Worm (Caenorhabditis elegans) whole organism, early embryonic: ENCODE data around the gene odr-4.

Experiments used
- B0310.2 ChIP-seq: sonication (generic microtip); optimal IDR thresholded peaks from 2 replicates; lab custom pipeline; 2016; ENCODE audit warnings: mild to moderate bottlenecking, missing genetic modification characterization, missing compliant biosample characterization
- F13C5.2 ChIP-seq: sonication (generic microtip); optimal IDR thresholded peaks from 2 replicates; lab custom pipeline; 2017; ENCODE audit warnings: mild to moderate bottlenecking, missing genetic modification characterization, inconsistent platforms, missing compliant biosample characterization
- aly-1 ChIP-seq: sonication (generic microtip); optimal IDR thresholded peaks from 2 replicates; lab custom pipeline; 2016; ENCODE audit warnings: missing genetic modification characterization, missing compliant biosample characterization
- ama-1 ChIP-seq: fragments of 150-350 bp; optimal IDR thresholded peaks from 2 replicates; lab custom pipeline; 2014
- ceh-13 ChIP-seq: fragments of 200-800 bp; sonication (Bioruptor generic); optimal IDR thresholded peaks from 2 replicates; lab custom pipeline; 2018; ENCODE audit warnings: mild to moderate bottlenecking, missing genetic modification characterization, missing compliant biosample characterization
- ceh-36 ChIP-seq: sonication (generic microtip); optimal IDR thresholded peaks from 2 replicates; lab custom pipeline; 2016; ENCODE audit warnings: missing genetic modification characterization, inconsistent platforms, missing compliant biosample characterization
- ets-7 ChIP-seq: sonication (generic microtip); optimal IDR thresholded peaks from 2 replicates; lab custom pipeline; 2016; ENCODE audit warnings: missing genotype, missing genetic modification characterization, missing compliant biosample characterization
- flt-1 ChIP-seq: fragments of 200-800 bp; sonication (Bioruptor generic); IDR thresholded peaks from 2 replicates; pipeline ENCODE4 v1.3.6; 2022; ENCODE audit warnings: missing genetic modification characterization, missing compliant biosample characterization
- hmbx-1 ChIP-seq: sonication (generic microtip); optimal IDR thresholded peaks from 2 replicates; lab custom pipeline; 2016; ENCODE audit warnings: mild to moderate bottlenecking, missing genetic modification characterization, missing compliant biosample characterization
- hmg-4 ChIP-seq: fragments of 200-800 bp; sonication (Bioruptor generic); optimal IDR thresholded peaks from 2 replicates; lab custom pipeline; 2018; ENCODE audit warnings: mild to moderate bottlenecking, missing genetic modification characterization, missing compliant biosample characterization
- hnd-1 ChIP-seq: sonication (generic microtip); optimal IDR thresholded peaks from 2 replicates; lab custom pipeline; 2016; ENCODE audit warnings: missing genetic modification characterization, missing compliant biosample characterization
- pes-1 ChIP-seq: fragments of 200-800 bp; sonication (Bioruptor generic); IDR thresholded peaks from 2 replicates; pipeline ENCODE4 v1.3.6; 2022; ENCODE audit warnings: missing genetic modification reagents, missing genetic modification characterization, missing compliant biosample characterization
- scrt-1 ChIP-seq: fragments of 200-800 bp; sonication (Bioruptor generic); IDR thresholded peaks from 2 replicates; pipeline ENCODE4 v1.3.6; 2022; ENCODE audit warnings: missing genetic modification characterization, missing compliant biosample characterization
- sea-1 ChIP-seq: fragments of 200-800 bp; sonication (Bioruptor generic); conservative IDR thresholded peaks from 2 replicates; pipeline ENCODE4 v1.3.6; 2022; ENCODE audit warnings: missing genetic modification characterization, missing compliant biosample characterization
- tbx-11 ChIP-seq: fragments of 200-800 bp; sonication (Bioruptor generic); IDR thresholded peaks from 2 replicates; pipeline ENCODE4 v1.3.6; 2022; ENCODE audit warnings: missing genetic modification characterization, missing compliant biosample characterization
- tbx-37 ChIP-seq: fragments of 200-800 bp; sonication (Bioruptor generic); conservative IDR thresholded peaks from 2 replicates; pipeline ENCODE4 v1.3.6; 2022; ENCODE audit warnings: missing genetic modification reagents, missing genetic modification characterization, missing compliant biosample characterization
- tra-4 ChIP-seq: sonication (generic microtip); optimal IDR thresholded peaks from 2 replicates; lab custom pipeline; 2017; ENCODE audit warnings: missing genetic modification characterization, missing compliant biosample characterization

odr-4 gene

DNA sequence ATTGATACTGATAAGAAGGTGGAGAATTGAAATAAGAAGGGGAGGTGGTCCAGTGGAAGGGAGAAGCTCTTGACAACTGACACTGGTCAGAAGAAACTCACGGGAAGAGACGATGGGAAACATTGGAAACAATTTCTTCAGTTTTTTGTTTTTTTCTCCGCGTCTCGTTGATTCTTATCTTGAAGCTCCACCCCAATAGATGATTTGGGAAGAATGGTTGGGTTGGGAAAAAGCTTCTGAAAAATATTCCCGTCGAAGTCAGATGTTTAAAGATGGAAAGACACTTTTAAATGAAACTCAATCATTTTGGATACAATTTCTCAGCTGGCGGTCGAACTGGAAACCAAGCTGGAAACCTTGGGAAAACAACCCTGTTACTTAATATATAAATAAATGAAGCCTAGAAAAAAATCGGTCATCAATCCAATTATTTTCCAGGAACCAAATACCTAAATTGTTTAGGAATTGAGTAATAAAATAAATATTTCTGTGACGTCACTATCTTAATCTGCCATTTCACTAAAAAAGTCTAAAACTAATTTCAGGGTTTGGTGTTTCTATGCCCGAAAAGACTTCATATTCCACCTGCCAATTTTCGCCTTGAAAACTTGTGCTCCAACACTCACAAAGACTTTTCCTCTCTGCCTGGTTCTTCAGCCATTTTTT, at the start of gene odr-4, which contains the start of gene Y102E9.5:
Gene odr-4 (plus strand): TSS at position 616 of the 666 bp plus-strand sequence.
Gene Y102E9.5 (minus strand): TSS at position 101 of the 666 bp plus-strand sequence.
- no peak for TF ChIP-seq pes-1
- no peak for TF ChIP-seq sea-1
- no peak for TF ChIP-seq hmbx-1 (tag; lab: Kevin White, UChicago)
- TF ChIP-seq hnd-1 (tag; lab: Kevin White, UChicago) = no peak
- TF ChIP-seq tbx-37 (GFP tag; lab: Robert Waterston, UW) = no peak
- TF ChIP-seq ama-1 (lab: Kevin White, UChicago) = no peak
- TF ChIP-seq flt-1 (GFP tag; lab: Robert Waterston, UW) = no peak
- no peak for TF ChIP-seq B0310.2
- no peak for TF ChIP-seq aly-1
- no peak for TF ChIP-seq ets-7 (tag; lab: Kevin White, UChicago)
- no peak for TF ChIP-seq hmg-4

DNA sequence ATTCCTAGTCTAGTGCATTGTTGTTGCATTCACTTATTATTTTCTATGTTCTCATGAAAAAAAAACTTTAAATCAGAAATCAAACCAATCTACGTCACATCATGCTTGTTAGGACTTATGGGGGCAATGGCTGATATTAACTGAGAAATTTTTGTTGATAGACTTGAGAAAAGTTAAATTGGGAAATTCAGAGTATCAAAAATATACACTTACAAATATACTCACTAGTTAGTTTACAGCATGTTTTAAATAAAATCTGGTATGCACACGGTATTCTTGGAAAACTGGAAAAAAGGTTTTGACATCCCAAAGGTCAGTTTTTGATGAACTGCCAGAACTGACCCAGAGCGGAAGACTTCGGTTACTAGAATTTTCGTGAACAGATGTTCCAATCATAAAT, 49.6 kb upstream of the odr-4 start:
- TF ChIP-seq aly-1 (no peak), ama-1 (lab: Kevin White, UChicago) (no peak), B0310.2 (no peak)

DNA sequence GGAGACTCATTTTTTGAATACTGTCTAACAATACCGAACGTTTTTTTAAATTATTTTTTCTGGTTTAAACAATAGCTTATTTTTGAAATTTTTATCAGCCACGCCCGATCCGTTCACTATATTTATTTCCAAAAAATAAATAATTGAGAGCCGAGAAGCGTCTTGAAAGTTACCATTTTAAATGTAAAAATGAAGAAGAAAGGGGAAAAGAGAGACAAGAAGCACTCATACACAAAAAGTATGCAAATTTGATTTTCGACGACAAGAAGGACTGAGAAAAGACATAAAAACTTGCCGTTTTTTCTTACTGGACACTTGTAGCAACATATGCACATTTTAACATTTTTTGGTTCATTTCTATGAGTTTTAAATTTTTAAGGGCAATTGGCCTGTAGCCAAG, 48.8 kb upstream of the odr-4 start:
- TF ChIP-seq hmg-4 = no peak
- TF ChIP-seq tbx-11 (GFP tag; lab: Robert Waterston, UW) = no peak
- no peak for TF ChIP-seq hnd-1 (tag; lab: Kevin White, UChicago)
- TF ChIP-seq flt-1 (GFP tag; lab: Robert Waterston, UW) = no peak
- TF ChIP-seq scrt-1 (GFP tag; lab: Robert Waterston, UW) = no peak
- TF ChIP-seq ceh-36 = no peak
- no peak for TF ChIP-seq ama-1 (lab: Kevin White, UChicago)
- TF ChIP-seq F13C5.2 = no peak
- TF ChIP-seq sea-1 = no peak
- no peak for TF ChIP-seq tbx-37 (GFP tag; lab: Robert Waterston, UW)
- TF ChIP-seq ceh-13 (GFP tag; lab: Kevin White, UChicago) = no peak
- TF ChIP-seq pes-1 = no peak
- TF ChIP-seq aly-1 = no peak

ce11 chrIII:6690490-6690889, 40.1 kb upstream of the odr-4 start:
- TF ChIP-seq F13C5.2 = no peak
- no peak for TF ChIP-seq ama-1 (lab: Kevin White, UChicago)
- TF ChIP-seq aly-1 = no peak
- TF ChIP-seq ets-7 (tag; lab: Kevin White, UChicago) = no peak
- no peak for TF ChIP-seq scrt-1 (GFP tag; lab: Robert Waterston, UW)
- no peak for TF ChIP-seq B0310.2
- TF ChIP-seq pes-1 = no peak
- no peak for TF ChIP-seq hnd-1 (tag; lab: Kevin White, UChicago)
- TF ChIP-seq sea-1 = no peak
- no peak for TF ChIP-seq tbx-11 (GFP tag; lab: Robert Waterston, UW)
- TF ChIP-seq tra-4 = no peak
- no peak for TF ChIP-seq tbx-37 (GFP tag; lab: Robert Waterston, UW)
- TF ChIP-seq flt-1 (GFP tag; lab: Robert Waterston, UW) = no peak
- TF ChIP-seq ceh-13 (GFP tag; lab: Kevin White, UChicago) = no peak
- TF ChIP-seq ceh-36 = no peak
- TF ChIP-seq hmg-4 = no peak
- no peak for TF ChIP-seq hmbx-1 (tag; lab: Kevin White, UChicago)

DNA sequence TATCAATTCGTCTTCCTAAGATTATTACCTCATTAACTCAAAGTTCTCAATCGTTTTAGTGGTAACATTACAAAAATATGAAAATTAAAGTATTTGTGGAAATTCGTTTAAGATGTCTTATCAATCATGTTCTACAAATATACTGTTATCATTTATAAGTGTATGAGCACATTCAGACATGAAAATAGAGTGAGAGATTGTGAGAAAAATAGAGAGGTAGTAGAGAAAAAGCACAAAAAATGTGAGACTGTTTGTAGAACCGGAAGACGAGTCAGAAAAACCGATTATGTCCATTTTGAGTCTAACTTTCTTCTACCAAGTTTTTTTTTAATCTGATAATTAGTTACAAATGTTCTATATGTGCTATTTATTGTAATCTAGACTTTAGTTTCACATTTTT, 37.3 kb upstream of the odr-4 start:
- TF ChIP-seq tra-4 (no peak), scrt-1 (GFP tag; lab: Robert Waterston, UW) (no peak), tbx-11 (GFP tag; lab: Robert Waterston, UW) (no peak), ceh-13 (GFP tag; lab: Kevin White, UChicago) (no peak), pes-1 (no peak), F13C5.2 (no peak)

- TF ChIP-seq flt-1 (GFP tag; lab: Robert Waterston, UW) (no peak), F13C5.2 (no peak), ceh-13 (GFP tag; lab: Kevin White, UChicago) (no peak), scrt-1 (GFP tag; lab: Robert Waterston, UW) (no peak), tbx-11 (GFP tag; lab: Robert Waterston, UW) (no peak), sea-1 (no peak), hmg-4 (no peak), tra-4 (no peak), ceh-36 (no peak), hmbx-1 (tag; lab: Kevin White, UChicago) (no peak), ama-1 (lab: Kevin White, UChicago) (no peak), ets-7 (tag; lab: Kevin White, UChicago) (no peak), pes-1 (no peak), aly-1 (no peak), tbx-37 (GFP tag; lab: Robert Waterston, UW) (no peak), B0310.2 (no peak)
These were observed 35.4 kb upstream of the odr-4 start for ce11 chrIII:6695189-6695588.

DNA sequence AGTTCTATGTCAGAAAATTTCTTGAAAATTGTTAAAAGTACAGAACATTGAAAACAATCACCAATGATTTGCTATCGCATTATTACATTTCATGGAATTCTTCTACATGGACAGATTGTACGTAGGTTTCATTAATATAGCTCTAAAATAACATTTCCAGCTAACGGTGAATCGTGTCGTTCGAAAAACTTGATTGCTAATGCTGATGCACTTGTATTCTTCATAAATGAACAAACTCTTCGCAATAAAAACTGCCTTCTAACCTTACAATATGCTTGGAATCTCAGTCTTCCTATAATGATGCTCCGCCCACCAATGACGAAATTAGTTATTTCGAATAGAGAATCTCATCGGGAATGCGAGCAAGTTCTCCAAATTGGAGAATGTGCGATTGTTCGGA, 25.1 kb upstream of the odr-4 start, which contains the start of gene F37A4.6:
Gene F37A4.6 (plus strand): TSS at position 301 of the 400 bp plus-strand sequence.
- TF ChIP-seq tbx-37 (GFP tag; lab: Robert Waterston, UW) (no peak), ama-1 (lab: Kevin White, UChicago) (no peak), hmbx-1 (tag; lab: Kevin White, UChicago) (no peak), aly-1 (no peak), B0310.2 (no peak), tra-4 (no peak), flt-1 (GFP tag; lab: Robert Waterston, UW) (no peak), hnd-1 (tag; lab: Kevin White, UChicago) (no peak), sea-1 (no peak), ets-7 (tag; lab: Kevin White, UChicago) (no peak), hmg-4 (no peak), ceh-36 (no peak), tbx-11 (GFP tag; lab: Robert Waterston, UW) (no peak), ceh-13 (GFP tag; lab: Kevin White, UChicago) (no peak)

- no peak for TF ChIP-seq flt-1 (GFP tag; lab: Robert Waterston, UW)
- TF ChIP-seq F13C5.2 = peak; percentile 57
- TF ChIP-seq hmbx-1 (tag; lab: Kevin White, UChicago) = no peak
- no peak for TF ChIP-seq aly-1
These were observed 20.6 kb upstream of the odr-4 start, which contains the start of gene isw-1 for ce11 chrIII:6709983-6710382. Gene isw-1 (minus strand): TSS chrIII:6710100.
